Worm (Caenorhabditis elegans): Measurements from ENCODE around the gene srg-13.

Gene srg-13

DNA sequence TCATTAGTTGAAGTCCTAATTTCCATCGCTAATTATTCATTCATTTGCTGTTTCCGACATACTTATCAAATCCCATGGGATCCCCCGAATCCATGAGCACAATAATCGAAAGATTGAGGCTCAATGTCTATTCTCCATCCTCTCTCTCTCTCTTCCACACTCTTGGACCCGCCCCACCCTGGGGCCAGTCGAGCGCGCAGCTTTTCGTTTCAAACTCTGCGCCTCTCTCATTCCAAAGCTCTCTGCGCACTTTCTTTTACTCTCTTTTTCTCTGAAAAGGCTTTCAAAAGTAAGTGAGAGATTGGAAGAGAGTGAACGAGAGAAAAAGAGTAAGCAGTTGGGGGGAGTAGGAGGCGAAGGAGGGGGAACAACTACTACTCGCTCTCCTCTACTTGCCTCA lies 49.7 kb downstream of the srg-13 start, which contains the start of gene acy-1 (continued):
- TF ChIP-seq F26F4.8 (GFP tag; conservative IDR thresholded peaks at IDR 0.05): no peak
- TF ChIP-seq lin-15B (tag; optimal IDR thresholded peaks at IDR 0.05): no peak
- TF ChIP-seq vab-7 (GFP tag; IDR thresholded peaks at IDR 0.05): no peak
- no peak for TF ChIP-seq unc-130 (GFP tag; optimal IDR thresholded peaks at IDR 0.05)
- no peak for TF ChIP-seq nhr-10 (tag; optimal IDR thresholded peaks at IDR 0.05)
- no peak for TF ChIP-seq nhr-48 (tag; optimal IDR thresholded peaks at IDR 0.05)

Measured in whole organism, L4 larva.